Fruit fly (Drosophila melanogaster) whole organism, prepupa: ENCODE data around the gene elB.

Experiments
- CG11762 ChIP-seq: fragments of 200-800 bp; sonication (Bioruptor generic); optimal IDR thresholded peaks from 3 replicates; lab custom pipeline; 2016; ENCODE audit warnings: missing biosample characterization, missing genetic modification characterization; ENCODE audit not compliant: insufficient read depth
- CG6854 ChIP-seq: fragments of 200-800 bp; sonication (Bioruptor generic); optimal IDR thresholded peaks from 2 replicates; lab custom pipeline; 2017; ENCODE audit warnings: missing biosample characterization, mild to moderate bottlenecking, missing genetic modification characterization
- Ets96B ChIP-seq: fragments of 200-800 bp; optimal IDR thresholded peaks from 2 replicates; lab custom pipeline; 2019; ENCODE audit warnings: missing biosample characterization, mild to moderate bottlenecking, missing genetic modification characterization, moderate library complexity
- Smox ChIP-seq: fragments of 200-800 bp; sonication (Bioruptor generic); optimal IDR thresholded peaks from 3 replicates; lab custom pipeline; 2016; ENCODE audit warnings: missing biosample characterization, missing genetic modification characterization
- dac ChIP-seq: fragments of 200-800 bp; sonication (Bioruptor generic); optimal IDR thresholded peaks from 2 replicates; lab custom pipeline; 2017; ENCODE audit warnings: missing biosample characterization, mild to moderate bottlenecking, missing genetic modification characterization
- fd59A ChIP-seq: fragments of 200-800 bp; sonication (Bioruptor generic); optimal IDR thresholded peaks from 2 replicates; lab custom pipeline; 2017; ENCODE audit warnings: missing biosample characterization, mild to moderate bottlenecking, missing genetic modification characterization, missing genetic modification reagents
- fd85E ChIP-seq: fragments of 200-800 bp; sonication (Bioruptor generic); optimal IDR thresholded peaks from 3 replicates; lab custom pipeline; 2016; ENCODE audit warnings: missing biosample characterization, missing genetic modification characterization
- fkh ChIP-seq: fragments of 200-800 bp; sonication (Bioruptor generic); optimal IDR thresholded peaks from 3 replicates; lab custom pipeline; 2017; ENCODE audit warnings: missing biosample characterization, mild to moderate bottlenecking, missing genetic modification characterization, moderate library complexity

DNA sequence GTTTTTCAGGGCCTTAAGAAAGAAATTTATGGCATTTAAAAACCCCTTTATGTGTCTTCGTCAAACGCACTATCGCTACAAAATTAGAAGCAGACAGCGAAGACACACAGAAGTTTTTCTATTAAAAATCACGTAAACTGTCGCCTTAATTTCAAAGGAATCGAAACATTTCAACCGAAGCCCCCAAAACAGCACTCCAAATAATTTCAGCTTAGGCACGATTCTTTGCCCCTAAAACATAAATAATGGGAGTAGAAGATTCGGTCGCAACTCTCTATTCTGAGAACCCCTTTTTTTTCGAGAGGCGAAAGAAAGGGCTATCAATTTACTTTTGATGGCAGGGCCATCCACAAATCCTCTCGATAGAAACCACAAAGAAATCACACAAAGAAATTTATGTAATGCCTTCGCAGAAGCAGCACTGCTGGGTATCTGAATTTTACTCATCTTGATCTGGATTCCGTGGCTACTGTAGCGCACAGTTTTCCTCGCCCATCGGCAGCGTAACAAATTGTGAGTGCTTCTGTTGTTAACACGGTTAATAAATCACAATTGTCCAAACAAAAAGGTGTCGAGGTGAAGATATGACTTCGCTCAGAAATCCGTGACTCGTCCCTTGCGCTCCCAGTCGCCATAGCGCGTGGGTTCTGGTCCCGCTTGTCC lies 40.7 kb upstream of the elB start:
- TF ChIP-seq fd85E (no peak), CG6854 (no peak), fd59A (GFP tag; lab: Kevin White, UChicago) (no peak), Smox (no peak), fkh (no peak), CG11762 (GFP tag; lab: Kevin White, UChicago) (no peak), Ets96B (tag; lab: Kevin White, UChicago) (no peak), dac (GFP tag; lab: Kevin White, UChicago) (no peak)
